Fruit fly (Drosophila melanogaster) whole organism: ENCODE data around the gene Sas10.

Source experiments
- CG8478 ChIP-seq: fragments of >200 bp; optimal IDR thresholded peaks from 2 replicates; lab custom pipeline; 2018; ENCODE audit warnings: inconsistent platforms
- EcR ChIP-seq, 2 experiments: fragments of >200 bp; optimal IDR thresholded peaks; 2 replicates each; lab custom pipeline; 2017; ENCODE audit warnings: missing biosample characterization in 2 of 2, missing genetic modification characterization in 2 of 2, missing genetic modification reagents in 2 of 2
- pan ChIP-seq: fragments of >200 bp; optimal IDR thresholded peaks from 2 replicates; lab custom pipeline; 2017
- psq ChIP-seq: fragments of >200 bp; optimal IDR thresholded peaks from 2 replicates; lab custom pipeline; 2017
- usp ChIP-seq: fragments of >200 bp; optimal IDR thresholded peaks from 2 replicates; lab custom pipeline; 2017; ENCODE audit warnings: missing biosample characterization, missing genetic modification characterization, mixed read lengths

DNA sequence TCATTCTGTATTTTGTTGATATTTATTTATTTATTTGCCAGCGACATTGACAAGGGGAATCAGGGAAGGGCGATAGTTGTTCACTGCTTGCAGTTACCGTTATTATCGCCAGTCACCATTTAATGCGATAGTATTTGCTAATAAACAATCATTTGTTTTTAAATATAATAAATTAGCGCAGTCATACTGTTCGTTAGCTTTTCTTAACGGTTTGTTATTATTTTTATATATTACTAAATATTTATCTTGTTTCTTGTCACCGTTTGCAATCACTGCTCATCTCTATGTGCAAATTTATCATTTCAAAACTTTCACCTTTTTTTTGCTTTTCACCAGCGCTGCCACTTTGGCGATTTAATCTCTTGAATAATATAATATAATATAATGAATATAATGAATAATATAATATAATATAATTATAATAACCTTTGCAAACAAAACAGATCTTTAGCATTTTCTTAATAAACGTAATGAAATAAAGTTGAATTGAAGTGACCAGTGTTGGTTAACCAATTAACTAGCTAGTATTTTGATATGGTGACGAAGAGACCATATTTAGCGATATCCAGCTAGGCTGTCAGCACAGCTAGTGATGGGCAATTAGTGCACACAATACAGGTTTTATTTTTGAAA is 12.2 kb downstream of the Sas10 start, which contains the start of the genes CG3309 and XRCC1:
- TF ChIP-seq usp (no peak), psq (lab: Kevin White, UChicago) (no peak), CG8478 (lab: Kevin White, UChicago) (no peak), pan (lab: Kevin White, UChicago) (no peak), EcR (GFP tag; optimal IDR thresholded peaks at IDR 0.05; lab: Kevin White, UChicago) (no peak)
